Fruit fly (Drosophila melanogaster): ENCODE results near the gene mtd.

Gene mtd

DNA sequence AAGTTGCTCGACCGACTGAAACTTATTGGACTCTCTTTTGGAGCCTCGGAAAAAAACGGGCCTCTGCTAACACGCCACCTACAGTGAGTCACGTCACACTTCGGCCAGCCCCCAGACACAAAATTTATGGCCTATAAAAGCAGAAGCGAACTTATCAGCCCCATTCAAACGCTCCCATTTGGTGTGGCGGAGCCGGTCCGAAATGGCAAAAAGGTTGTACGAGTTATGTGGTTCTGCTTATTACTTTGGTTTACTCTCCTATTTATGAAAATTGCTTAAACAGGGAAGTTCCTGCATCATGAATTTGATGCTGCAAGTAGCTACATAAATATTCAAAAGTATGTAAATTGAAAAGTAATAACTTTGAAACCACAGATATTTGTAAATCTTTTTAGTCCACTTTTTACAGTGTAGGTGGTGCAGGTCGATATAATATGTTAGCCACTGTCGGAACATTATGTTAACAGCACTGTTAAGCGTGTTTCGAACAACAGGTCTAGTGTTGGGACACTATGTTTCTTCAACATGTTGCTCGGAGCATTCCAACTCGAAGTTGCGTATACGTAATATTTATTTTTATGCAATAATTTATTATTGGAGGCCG is 66.8 kb downstream of the mtd start (continued):
- TF ChIP-seq CG31365 (tag; optimal IDR thresholded peaks at IDR 0.05) (peak; percentile 73), CG4854 (GFP tag; optimal IDR thresholded peaks at IDR 0.05) (peak; percentile 91), cg (GFP tag; optimal IDR thresholded peaks at IDR 0.05) (no peak), pnt (GFP tag; optimal IDR thresholded peaks at IDR 0.05) (peak; percentile 93), HHEX (GFP tag; optimal IDR thresholded peaks at IDR 0.05) (peak; percentile 93), CG15514 (GFP tag; optimal IDR thresholded peaks at IDR 0.05) (peak; percentile 81), Fer2 (tag; optimal IDR thresholded peaks at IDR 0.05) (peak; percentile 77), gem (tag; optimal IDR thresholded peaks at IDR 0.05) (peak; percentile 94), CG11456 (GFP tag; IDR thresholded peaks at IDR 0.05) (peak; percentile 79; the same call in 1 of the 3 replicates), oc (tag; optimal IDR thresholded peaks at IDR 0.05) (peak; percentile 85), CG13775 (GFP tag; optimal IDR thresholded peaks at IDR 0.05) (peak; percentile 90), sna (GFP tag; IDR thresholded peaks at IDR 0.05; ENCODE audit: partially characterized antibody) (no peak), Nf-YC (tag; optimal IDR thresholded peaks at IDR 0.05) (peak; percentile 86), Dfd (GFP tag; optimal IDR thresholded peaks at IDR 0.05) (no peak), al (GFP tag; IDR thresholded peaks at IDR 0.05) (peak; percentile 84), fd102C (GFP tag; optimal IDR thresholded peaks at IDR 0.05) (no peak), Tbp (GFP tag; optimal IDR thresholded peaks at IDR 0.05) (no peak), CG7556 (GFP tag; optimal IDR thresholded peaks at IDR 0.05) (peak; percentile 96), zen2 (GFP tag; IDR thresholded peaks at IDR 0.05; ENCODE audit: partially characterized antibody) (no peak), CG10979 (tag; optimal IDR thresholded peaks at IDR 0.05) (peak; percentile 90), CG33557 (GFP tag; optimal IDR thresholded peaks at IDR 0.05) (peak; percentile 39), sqz (GFP tag; optimal IDR thresholded peaks at IDR 0.05) (peak; percentile 89), run (tag; optimal IDR thresholded peaks at IDR 0.05) (peak; percentile 90), ash1 (GFP tag; optimal IDR thresholded peaks at IDR 0.05) (peak; percentile 22), Hr78 (GFP tag; optimal IDR thresholded peaks at IDR 0.05) (peak in 1 of 2 experiments; percentile 84), zfh1 (GFP tag; IDR thresholded peaks at IDR 0.05) (peak; percentile 77), Ets65A (GFP tag) (peak; percentile 94), psq (GFP tag; optimal IDR thresholded peaks at IDR 0.05) (peak; percentile 34), z (GFP tag; IDR thresholded peaks at IDR 0.05) (no peak), cad (GFP tag; optimal IDR thresholded peaks at IDR 0.05) (no peak), Chrac-16 (GFP tag; optimal IDR thresholded peaks at IDR 0.05) (peak; percentile 84), schlank (tag; optimal IDR thresholded peaks at IDR 0.05) (peak; percentile 74), Dad (GFP tag; optimal IDR thresholded peaks at IDR 0.05) (peak; percentile 88), mam (GFP tag; optimal IDR thresholded peaks at IDR 0.05) (peak; percentile 93), bigmax (GFP tag; optimal IDR thresholded peaks at IDR 0.05) (no peak), fru (optimal IDR thresholded peaks at IDR 0.05) (no peak), CG15696 (tag; optimal IDR thresholded peaks at IDR 0.05) (peak; percentile 54), sisA (GFP tag; IDR thresholded peaks at IDR 0.05) (peak; percentile 82), CG6683 (GFP tag; optimal IDR thresholded peaks at IDR 0.05) (peak; percentile 87), CG2712 (tag; optimal IDR thresholded peaks at IDR 0.05) (peak; percentile 92), tap (tag; optimal IDR thresholded peaks at IDR 0.05) (peak; percentile 85), CG10543 (GFP tag; optimal IDR thresholded peaks at IDR 0.05) (peak; percentile 97), CG8281 (tag; optimal IDR thresholded peaks at IDR 0.05) (peak; percentile 76), sens-2 (GFP tag; IDR thresholded peaks at IDR 0.05) (peak; percentile 73), NK7.1 (GFP tag; optimal IDR thresholded peaks at IDR 0.05) (peak; percentile 82), pum (GFP tag; optimal IDR thresholded peaks at IDR 0.05) (peak; percentile 91), Nf-YB (GFP tag; optimal IDR thresholded peaks at IDR 0.05) (peak; percentile 77), cwo (GFP tag; optimal IDR thresholded peaks at IDR 0.05) (peak; percentile 90), wor (GFP tag; IDR thresholded peaks at IDR 0.05) (peak; percentile 71), CG18262 (tag; optimal IDR thresholded peaks at IDR 0.05) (peak; percentile 93)

Data from whole organism, embryonic.